Worm (Caenorhabditis elegans) whole organism, L4/young adult: ENCODE data around the gene cla-1.
A peak's percentile ranks its signal among the peaks of the same experiment; 100 is the strongest.

Source experiments
- W03F9.2 ChIP-seq: fragments of 150-350 bp; optimal IDR thresholded peaks from 2 replicates; lab custom pipeline; 2014; ENCODE audit warnings: missing biosample characterization, missing genetic modification characterization
- dao-5 ChIP-seq: sonication (generic microtip); optimal IDR thresholded peaks from 2 replicates; lab custom pipeline; 2016; ENCODE audit warnings: missing genotype, missing genetic modification characterization, moderate library complexity, missing compliant biosample characterization
- him-1 ChIP-seq: sonication (generic microtip); optimal IDR thresholded peaks from 2 replicates; lab custom pipeline; 2016; ENCODE audit warnings: missing genotype, missing genetic modification reagents, missing genetic modification characterization, missing compliant biosample characterization

Gene cla-1

DNA sequence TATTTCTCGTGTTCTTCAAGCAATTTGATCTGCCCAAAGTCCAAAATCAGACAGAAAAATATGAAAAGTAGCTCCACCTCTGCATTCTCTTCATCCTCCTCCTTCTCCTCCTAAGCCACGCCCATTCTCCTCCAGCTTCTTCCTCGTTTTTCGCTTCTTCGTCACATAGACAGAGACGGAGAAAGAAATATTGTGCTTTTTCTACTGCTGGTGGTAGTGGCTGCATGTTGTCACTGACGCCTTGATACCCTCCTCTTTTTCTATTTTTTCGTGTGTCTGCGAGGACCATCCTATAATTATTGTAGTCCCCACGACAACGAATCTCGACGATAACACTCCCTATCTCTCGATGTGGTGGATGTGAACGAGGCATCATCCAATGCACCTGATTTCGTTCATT is 69.9 kb downstream of the cla-1 start, which contains the start of gene C08G9.1:
Gene C08G9.1 (plus strand): TSS at position 175 of the 400 bp plus-strand sequence.
- TF ChIP-seq dao-5: no peak
- no peak for TF ChIP-seq him-1
- TF ChIP-seq W03F9.2: no peak

DNA sequence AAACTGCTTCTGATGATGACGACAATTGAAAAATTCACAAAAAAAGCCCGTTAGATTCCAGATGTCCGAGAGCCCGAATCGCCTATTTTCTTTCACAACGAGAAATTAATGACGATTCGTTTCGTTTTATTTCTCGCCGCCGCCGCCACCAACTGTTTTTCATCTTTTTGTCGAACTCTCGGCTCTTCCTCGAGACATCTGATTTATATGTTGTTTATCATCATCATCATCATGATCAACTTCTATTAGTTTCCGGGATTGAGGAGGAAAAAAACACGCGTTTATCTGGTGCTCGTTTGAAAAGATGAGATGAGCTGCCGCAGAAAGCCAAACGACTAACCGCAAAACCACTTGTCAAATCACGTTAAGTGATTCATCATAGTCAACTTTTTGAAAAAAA is 70.8 kb downstream of the cla-1 start:
- TF ChIP-seq dao-5 (no peak), him-1 (no peak), W03F9.2 (no peak)

DNA sequence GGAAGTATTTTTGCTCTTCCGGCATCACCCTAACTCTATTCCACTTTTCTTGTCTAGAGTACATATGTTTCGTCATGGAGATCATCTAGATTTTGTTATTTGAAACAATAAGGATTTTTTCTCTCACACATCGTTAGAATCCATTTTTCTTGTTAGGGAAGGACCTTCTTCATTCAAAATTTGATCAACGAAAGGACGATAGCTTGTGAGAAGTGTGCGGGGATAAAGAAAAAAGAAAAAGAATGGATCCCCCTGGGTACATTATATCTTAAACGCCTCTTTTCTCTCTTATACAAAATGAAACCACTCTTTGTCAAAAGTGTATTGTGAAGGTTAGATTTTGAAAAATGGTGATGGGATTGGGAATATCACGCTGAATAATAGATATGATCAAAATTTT is 72.8 kb downstream of the cla-1 start:
- TF ChIP-seq dao-5 (no peak), him-1 (no peak), W03F9.2 (no peak)

DNA sequence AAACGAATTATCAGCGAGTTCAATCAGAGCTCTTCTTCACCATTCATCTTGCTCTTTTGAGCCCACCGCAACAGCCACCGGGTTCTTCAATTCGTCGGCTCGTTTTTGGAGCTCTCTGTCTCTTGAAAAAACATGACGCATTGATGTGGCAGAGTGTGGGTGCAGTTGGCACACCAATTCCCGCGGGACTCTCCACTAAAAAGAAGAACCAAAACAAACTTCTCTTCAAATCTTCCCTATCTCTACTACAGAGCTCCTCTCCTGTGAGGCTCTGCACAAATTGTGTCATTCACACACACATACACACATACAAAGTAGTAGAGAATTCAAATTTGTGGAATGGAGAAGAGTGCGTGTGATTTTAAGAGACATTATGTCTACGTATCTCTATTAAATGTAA is 74.3 kb downstream of the cla-1 start:
- no peak for TF ChIP-seq dao-5
- peak; percentile 43 for TF ChIP-seq him-1

DNA sequence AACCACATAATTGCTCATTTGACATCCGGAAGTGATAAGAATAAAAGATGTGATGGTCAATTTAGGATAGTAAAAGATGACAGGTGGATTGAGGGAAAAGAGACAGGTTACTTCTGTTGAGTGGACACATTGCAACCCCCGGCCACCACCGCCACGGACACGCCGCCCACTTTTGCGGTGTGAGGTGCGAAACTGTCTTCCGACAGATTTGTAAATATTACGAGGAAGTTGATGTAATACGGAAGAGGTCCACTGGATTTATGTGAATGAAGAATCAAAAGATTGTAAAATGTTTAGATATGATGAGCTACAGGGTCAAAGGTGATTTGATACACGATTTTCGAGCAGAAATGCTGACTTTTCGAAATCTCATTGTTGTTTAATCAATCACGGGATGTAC is 84.1 kb downstream of the cla-1 start, which contains the start of gene C08G9.2:
Gene C08G9.2 (minus strand): TSS at position 101 of the 400 bp plus-strand sequence.
- TF ChIP-seq W03F9.2: no peak
- TF ChIP-seq dao-5: no peak
- no peak for TF ChIP-seq him-1

DNA sequence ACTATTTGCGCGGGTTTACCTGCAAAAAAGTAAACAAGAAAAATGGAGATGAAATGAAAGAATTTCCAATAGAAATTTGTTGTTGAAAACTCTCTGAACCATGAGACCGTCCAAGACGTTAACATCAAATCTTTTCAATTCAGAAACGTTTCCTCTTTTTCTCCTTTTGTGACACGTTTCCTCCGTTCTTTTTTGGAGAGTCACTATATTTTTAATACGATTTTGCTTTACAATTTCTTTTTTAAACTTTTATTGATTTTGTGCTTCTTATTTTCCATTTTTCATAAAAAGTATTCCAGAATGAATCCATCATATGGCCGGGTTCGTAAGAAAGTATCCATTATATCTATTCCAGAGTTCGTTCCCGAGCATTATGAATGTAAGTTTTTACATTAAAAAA is 86.1 kb downstream of the cla-1 start, which contains the start of gene itr-1:
Gene itr-1 (plus strand): TSS at position 301 of the 400 bp plus-strand sequence.
- TF ChIP-seq him-1: no peak
- no peak for TF ChIP-seq dao-5
- TF ChIP-seq W03F9.2: no peak
